Worm (Caenorhabditis elegans): ENCODE results near the gene srw-4.

DNA sequence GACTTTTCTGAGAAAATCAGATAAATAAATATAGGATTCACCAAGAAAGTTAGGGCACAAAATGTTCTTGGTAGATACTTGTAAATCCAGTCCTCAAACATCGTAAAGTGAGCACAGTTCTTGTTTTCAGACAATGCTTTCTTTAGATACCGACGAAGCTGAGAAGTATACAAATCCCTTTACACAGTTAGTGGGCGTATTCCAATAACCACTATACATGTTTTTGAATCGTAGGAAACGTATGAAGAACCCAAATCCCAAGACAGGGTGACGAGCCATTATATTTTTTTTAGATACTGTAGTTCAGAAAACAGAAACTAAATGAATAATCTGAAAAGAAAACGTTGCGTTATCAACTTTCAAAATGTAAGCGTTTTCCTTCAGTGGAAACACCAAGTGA is 42.8 kb downstream of the srw-4 start, which contains the start of gene srj-44:
- no peak for TF ChIP-seq fkh-10 (GFP tag; optimal IDR thresholded peaks at IDR 0.05)
- TF ChIP-seq nfya-1 (tag; optimal IDR thresholded peaks at IDR 0.05): no peak
- TF ChIP-seq pha-4 (tag; optimal IDR thresholded peaks at IDR 0.05): no peak
- no peak for TF ChIP-seq pat-9 (tag; optimal IDR thresholded peaks at IDR 0.05)
- no peak for TF ChIP-seq che-1 (tag; optimal IDR thresholded peaks at IDR 0.05)
- no peak for TF ChIP-seq ceh-45 (GFP tag; IDR thresholded peaks at IDR 0.05)
- TF ChIP-seq hlh-8 (tag; optimal IDR thresholded peaks at IDR 0.05): no peak
- TF ChIP-seq nhr-11 (tag; optimal IDR thresholded peaks at IDR 0.05): no peak
- no peak for TF ChIP-seq ceh-14 (tag; optimal IDR thresholded peaks at IDR 0.05)
- no peak for TF ChIP-seq ahr-1 (tag; optimal IDR thresholded peaks at IDR 0.05)
- TF ChIP-seq K02D7.2 (tag; optimal IDR thresholded peaks at IDR 0.05): no peak
- TF ChIP-seq hlh-30 (tag; optimal IDR thresholded peaks at IDR 0.05; ENCODE audit: insufficient read depth): no peak
